Fruit fly (Drosophila melanogaster): ENCODE results near the gene CG31524.

CG31524 gene

dm6 chr3R:30487828-30488227 is 26.3 kb downstream of the CG31524 start, which contains the start of gene Jon99Fii:
Gene Jon99Fii, minus strand, starts transcription at chr3R:30487928.
- no peak for TF ChIP-seq CG8478 (optimal IDR thresholded peaks at IDR 0.05)
- no peak for TF ChIP-seq CTCF (optimal IDR thresholded peaks at IDR 0.05)

dm6 chr3R:30476367-30476766 is 37.8 kb downstream of the CG31524 start, which contains the start of gene spdo:
Gene spdo, plus strand, starts transcription at chr3R:30476684.
- no peak for TF ChIP-seq CTCF (optimal IDR thresholded peaks at IDR 0.05)
- TF ChIP-seq CG8478 (optimal IDR thresholded peaks at IDR 0.05): no peak

- no peak for TF ChIP-seq CTCF (optimal IDR thresholded peaks at IDR 0.05)
- no peak for TF ChIP-seq CG8478 (optimal IDR thresholded peaks at IDR 0.05)
Observed at dm6 chr3R:30475910-30476309, 38.2 kb downstream of the CG31524 start.

DNA sequence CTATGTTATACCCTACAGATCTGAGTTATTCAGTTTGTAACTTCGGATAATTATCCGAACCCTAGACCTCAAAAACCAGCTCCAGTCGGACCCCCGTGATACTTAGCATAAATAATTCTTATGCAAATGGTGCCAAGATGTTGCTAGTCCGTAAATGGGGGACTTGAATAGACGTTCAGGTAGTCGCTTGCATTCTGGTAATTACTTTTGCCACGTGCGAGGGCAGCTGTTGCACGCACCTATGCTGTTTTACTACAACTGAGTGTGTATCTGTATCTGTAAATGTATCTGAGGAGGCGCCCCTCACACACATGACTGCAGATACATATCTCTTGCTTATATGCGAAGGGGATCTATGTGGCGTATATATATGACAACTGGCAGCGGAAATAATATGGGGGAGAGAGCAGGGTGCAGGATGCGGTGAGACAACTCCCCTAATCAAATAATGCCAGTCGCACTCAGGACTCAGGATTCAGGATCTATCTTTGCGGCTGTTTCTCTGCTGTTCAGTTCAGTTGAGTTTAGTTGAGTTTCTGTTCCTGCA is 39.4 kb downstream of the CG31524 start:
- TF ChIP-seq CG8478 (optimal IDR thresholded peaks at IDR 0.05): no peak
- no peak for TF ChIP-seq CTCF (optimal IDR thresholded peaks at IDR 0.05)

DNA sequence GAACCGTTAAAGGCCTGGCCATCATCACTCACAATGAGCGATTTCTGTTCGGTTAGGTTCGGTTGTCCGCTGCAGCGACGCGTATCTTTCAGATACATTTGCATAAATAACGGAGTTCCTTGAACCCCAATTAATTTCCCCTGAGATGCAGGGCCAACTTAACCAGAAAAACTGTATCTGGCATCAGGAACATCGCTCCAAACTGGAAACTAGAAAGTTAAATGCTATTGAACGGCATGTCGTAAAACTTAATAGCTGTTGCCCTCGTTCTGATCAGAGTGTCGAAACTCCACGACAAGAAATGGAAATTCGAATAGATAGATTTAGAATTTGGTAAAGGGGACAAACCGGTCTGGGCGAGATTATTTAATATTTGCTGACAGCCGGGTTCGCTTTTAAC is 41.8 kb downstream of the CG31524 start:
- TF ChIP-seq CG8478 (optimal IDR thresholded peaks at IDR 0.05) (no peak), CTCF (optimal IDR thresholded peaks at IDR 0.05) (no peak)

dm6 chr3R:30470690-30471089 is 43.5 kb downstream of the CG31524 start:
- TF ChIP-seq CG8478 (optimal IDR thresholded peaks at IDR 0.05): no peak
- no peak for TF ChIP-seq CTCF (optimal IDR thresholded peaks at IDR 0.05)

dm6 chr3R:30467062-30467461 is 47.1 kb downstream of the CG31524 start:
- peak; percentile 21 to 58 for TF ChIP-seq CTCF (optimal IDR thresholded peaks at IDR 0.05)
- no peak for TF ChIP-seq CG8478 (optimal IDR thresholded peaks at IDR 0.05)

- TF ChIP-seq CG8478 (optimal IDR thresholded peaks at IDR 0.05): no peak
- no peak for TF ChIP-seq CTCF (optimal IDR thresholded peaks at IDR 0.05)
Observed at dm6 chr3R:30466515-30466914, 47.6 kb downstream of the CG31524 start.

DNA sequence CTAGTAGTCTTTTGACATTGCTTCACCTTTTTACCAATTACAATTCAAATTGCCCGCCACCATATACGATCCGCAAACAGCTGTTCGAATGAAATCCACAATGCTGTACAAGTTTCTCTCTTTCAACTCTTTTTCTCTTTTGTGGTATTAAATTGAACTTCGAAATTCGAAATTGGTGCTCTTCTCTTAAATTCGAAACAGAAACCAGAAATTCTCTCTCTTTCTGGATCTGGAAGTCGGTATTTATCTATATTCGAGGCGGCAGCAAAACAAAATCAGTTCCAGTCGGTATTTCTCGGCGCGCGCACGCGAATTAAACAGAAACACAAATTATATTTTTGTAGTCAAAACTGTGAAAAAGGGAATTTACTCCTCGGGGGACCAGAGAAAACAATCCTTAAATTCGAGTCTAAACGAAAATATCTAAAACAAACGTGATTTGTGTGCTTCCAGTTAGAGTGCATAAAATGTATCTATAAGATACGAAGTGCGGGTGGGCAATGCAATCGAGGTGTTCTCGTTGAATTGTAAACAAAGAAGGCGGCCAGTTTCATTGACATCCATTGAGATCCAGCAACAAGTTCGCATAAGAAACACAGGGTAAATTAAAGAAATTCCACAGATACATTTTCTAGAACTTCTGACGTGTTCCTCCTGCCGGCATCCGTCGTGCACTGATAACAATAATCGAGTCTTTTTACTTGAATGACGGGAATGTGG is 48.2 kb downstream of the CG31524 start, which contains the start of gene PH4alphaEFB:
Gene PH4alphaEFB (plus strand): TSS at position 276 of the 720 bp plus-strand sequence.
- TF ChIP-seq CTCF (optimal IDR thresholded peaks at IDR 0.05): no peak
- no peak for TF ChIP-seq CG8478 (optimal IDR thresholded peaks at IDR 0.05)

DNA sequence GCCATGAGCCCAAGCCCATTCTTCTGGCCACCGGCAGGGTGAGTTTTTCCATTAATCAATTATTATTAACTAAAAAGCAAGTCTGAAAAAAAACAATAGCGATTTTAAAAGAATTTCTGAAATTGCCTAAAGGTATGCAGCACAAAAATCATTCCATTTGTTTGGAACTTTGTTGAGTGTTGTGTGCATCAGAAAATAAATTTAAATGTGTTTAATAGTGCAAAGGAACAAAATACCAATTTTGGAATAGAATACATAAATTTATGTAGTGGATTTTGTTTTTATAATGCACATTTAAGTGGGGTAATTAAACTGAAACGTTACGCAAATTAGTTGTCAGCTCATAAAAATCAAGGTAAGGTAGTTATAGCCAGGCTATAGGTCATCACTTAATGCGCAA is 49.9 kb downstream of the CG31524 start:
- TF ChIP-seq CTCF (optimal IDR thresholded peaks at IDR 0.05): no peak
- no peak for TF ChIP-seq CG8478 (optimal IDR thresholded peaks at IDR 0.05)
